Worm (Caenorhabditis elegans) whole organism, L3 larva: ENCODE results near the gene C02E7.6.

Experiments used
- ZK546.5 ChIP-seq: sonication (generic microtip); optimal IDR thresholded peaks from 2 replicates; lab custom pipeline; 2017; ENCODE audit warnings: missing biosample characterization, missing genetic modification characterization
- aly-2 ChIP-seq: fragments of 150-350 bp; optimal IDR thresholded peaks from 2 replicates; lab custom pipeline; 2014; ENCODE audit warnings: missing biosample characterization, missing genetic modification characterization
- ama-1 ChIP-seq: fragments of 150-350 bp; optimal IDR thresholded peaks from 2 replicates; lab custom pipeline; 2018
- ceh-16 ChIP-seq: sonication (generic microtip); optimal IDR thresholded peaks from 2 replicates; lab custom pipeline; 2017; ENCODE audit warnings: missing biosample characterization, missing genetic modification characterization
- ceh-28 ChIP-seq: fragments of 150-350 bp; optimal IDR thresholded peaks from 2 replicates; lab custom pipeline; 2014; ENCODE audit warnings: missing biosample characterization, missing genetic modification reagents, missing genetic modification characterization
- ceh-82 ChIP-seq: fragments of 150-350 bp; optimal IDR thresholded peaks from 2 replicates; lab custom pipeline; 2014; ENCODE audit warnings: missing biosample characterization, missing genetic modification characterization
- egl-5 ChIP-seq: fragments of 150-350 bp; optimal IDR thresholded peaks from 2 replicates; lab custom pipeline; 2017; ENCODE audit warnings: missing biosample characterization, missing genetic modification reagents, missing genetic modification characterization, inconsistent platforms
- elt-1 ChIP-seq: fragments of 150-350 bp; optimal IDR thresholded peaks from 2 replicates; lab custom pipeline; 2014; ENCODE audit warnings: missing biosample characterization, missing genetic modification characterization
- elt-2 ChIP-seq: sonication (generic microtip); optimal IDR thresholded peaks from 2 replicates; lab custom pipeline; 2016; ENCODE audit warnings: missing genetic modification reagents, mild to moderate bottlenecking, missing genetic modification characterization, missing compliant biosample characterization
- elt-3 ChIP-seq, 3 experiments: fragments of 150-350 bp in 1 of 3; sonication (generic microtip) in 2 of 3; optimal IDR thresholded peaks; 2 replicates in 2 of 3; 4 replicates in 1 of 3; lab custom pipeline; 2014 to 2017; ENCODE audit warnings: missing biosample characterization in 3 of 3, missing genetic modification characterization in 3 of 3
- eor-1 ChIP-seq, 2 experiments: fragments of 150-350 bp; optimal IDR thresholded peaks; 2 replicates each; lab custom pipeline; 2014 to 2018; ENCODE audit warnings: missing biosample characterization in 2 of 2, missing genetic modification characterization in 2 of 2
- fkh-10 ChIP-seq: sonication (generic microtip); optimal IDR thresholded peaks from 2 replicates; lab custom pipeline; 2017; ENCODE audit warnings: missing biosample characterization, missing genetic modification reagents, missing genetic modification characterization
- jun-1 ChIP-seq: fragments of 150-350 bp; optimal IDR thresholded peaks from 2 replicates; lab custom pipeline; 2014; ENCODE audit warnings: missing biosample characterization, missing genetic modification reagents, missing genetic modification characterization
- lin-15B ChIP-seq: fragments of 150-350 bp; optimal IDR thresholded peaks from 2 replicates; lab custom pipeline; 2014; ENCODE audit warnings: missing biosample characterization, missing genetic modification characterization
- mdl-1 ChIP-seq: fragments of 150-350 bp; optimal IDR thresholded peaks from 2 replicates; lab custom pipeline; 2014; ENCODE audit warnings: missing biosample characterization, missing genetic modification characterization
- nfya-1 ChIP-seq: sonication (generic microtip); optimal IDR thresholded peaks from 2 replicates; lab custom pipeline; 2017; ENCODE audit warnings: missing genetic modification characterization, mild to moderate bottlenecking, missing compliant biosample characterization, antibody characterized with exemption, moderate library complexity; ENCODE audit not compliant: insufficient read depth
- nhr-12 ChIP-seq: fragments of 150-350 bp; optimal IDR thresholded peaks from 2 replicates; lab custom pipeline; 2014; ENCODE audit warnings: missing biosample characterization, missing genetic modification characterization
- nhr-25 ChIP-seq: sonication (generic microtip); optimal IDR thresholded peaks from 2 replicates; lab custom pipeline; 2017; ENCODE audit warnings: missing biosample characterization, missing genetic modification characterization
- nhr-28 ChIP-seq: fragments of 150-350 bp; optimal IDR thresholded peaks from 2 replicates; lab custom pipeline; 2014; ENCODE audit warnings: missing biosample characterization, missing genetic modification characterization
- nhr-43 ChIP-seq: sonication (generic microtip); optimal IDR thresholded peaks from 2 replicates; lab custom pipeline; 2016; ENCODE audit warnings: mild to moderate bottlenecking, missing genetic modification characterization, missing compliant biosample characterization; ENCODE audit not compliant: poor library complexity, severe bottlenecking
- nhr-67 ChIP-seq: fragments of 150-350 bp; optimal IDR thresholded peaks from 2 replicates; lab custom pipeline; 2014; ENCODE audit warnings: missing biosample characterization, missing genetic modification characterization
- nhr-76 ChIP-seq: fragments of 150-350 bp; sonication (generic microtip); optimal IDR thresholded peaks from 5 replicates; lab custom pipeline; 2014; ENCODE audit warnings: missing biosample characterization, missing genetic modification characterization
- nhr-77 ChIP-seq: fragments of 150-350 bp; optimal IDR thresholded peaks from 2 replicates; lab custom pipeline; 2014; ENCODE audit warnings: missing biosample characterization, missing genetic modification characterization
- pha-4 ChIP-seq: fragments of 150-350 bp; optimal IDR thresholded peaks from 2 replicates; lab custom pipeline; 2014; ENCODE audit warnings: missing biosample characterization, missing genetic modification reagents, missing genetic modification characterization
- pqm-1 ChIP-seq: fragments of 150-350 bp; optimal IDR thresholded peaks from 2 replicates; lab custom pipeline; 2017; ENCODE audit warnings: missing biosample characterization, missing genetic modification characterization, inconsistent platforms
- sea-2 ChIP-seq: fragments of 150-350 bp; sonication (generic microtip); optimal IDR thresholded peaks from 4 replicates; lab custom pipeline; 2014; ENCODE audit warnings: missing biosample characterization, missing genetic modification reagents, missing genetic modification characterization
- skn-1 ChIP-seq: fragments of 150-350 bp; optimal IDR thresholded peaks from 2 replicates; lab custom pipeline; 2014; ENCODE audit warnings: missing biosample characterization, missing genetic modification characterization
- snpc-4 ChIP-seq: fragments of 150-350 bp; optimal IDR thresholded peaks from 2 replicates; lab custom pipeline; 2014; ENCODE audit warnings: missing biosample characterization, missing genetic modification characterization
- tbx-2 ChIP-seq: sonication (generic microtip); optimal IDR thresholded peaks from 2 replicates; lab custom pipeline; 2016; ENCODE audit warnings: mild to moderate bottlenecking, missing genetic modification characterization, missing compliant biosample characterization
- zag-1 ChIP-seq: fragments of 150-350 bp; optimal IDR thresholded peaks from 2 replicates; lab custom pipeline; 2014; ENCODE audit warnings: missing biosample characterization, missing genetic modification characterization
- ztf-11 ChIP-seq: fragments of 150-350 bp; optimal IDR thresholded peaks from 2 replicates; lab custom pipeline; 2014; ENCODE audit warnings: missing biosample characterization, missing genetic modification characterization
- ztf-4 ChIP-seq: fragments of 150-350 bp; optimal IDR thresholded peaks from 2 replicates; lab custom pipeline; 2014; ENCODE audit warnings: missing biosample characterization, missing genetic modification characterization

Gene C02E7.6

DNA sequence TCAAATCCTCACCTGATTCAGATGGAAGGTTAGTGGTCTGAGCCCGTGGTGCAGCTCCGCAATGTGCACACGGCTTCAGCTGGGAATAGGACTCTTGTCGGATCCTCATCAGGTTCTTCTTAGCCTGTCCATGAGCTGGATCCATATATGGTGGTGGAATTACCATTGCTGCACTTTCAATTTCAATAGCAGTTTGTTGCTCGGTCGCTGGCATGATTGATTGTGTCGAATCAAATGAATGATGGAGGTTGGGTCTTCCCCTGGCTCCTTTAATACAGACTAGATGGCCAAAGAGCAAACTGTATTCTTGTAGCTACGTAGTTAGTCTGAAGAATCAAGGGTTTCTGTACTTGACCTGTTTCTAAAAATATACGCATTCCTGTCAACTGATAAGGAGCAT is 13.8 kb downstream of the C02E7.6 start, which contains the start of gene C02E7.10:
C02E7.10 (minus strand) TSS at position 232 of the 400 bp plus-strand sequence.
- TF ChIP-seq nhr-67 (tag; lab: Kevin White, UChicago) (no peak), zag-1 (tag; lab: Kevin White, UChicago) (no peak), ceh-82 (tag; lab: Kevin White, UChicago) (no peak), ztf-4 (tag; lab: Kevin White, UChicago) (no peak), egl-5 (tag; lab: Kevin White, UChicago) (no peak), nfya-1 (no peak), aly-2 (tag; lab: Kevin White, UChicago) (no peak), fkh-10 (GFP tag; lab: Kevin White, UChicago) (no peak), mdl-1 (tag; lab: Kevin White, UChicago) (no peak), pha-4 (tag; lab: Kevin White, UChicago) (no peak), eor-1 (tag; optimal IDR thresholded peaks at IDR 0.05; lab: Kevin White, UChicago) (no peak), nhr-77 (tag; lab: Kevin White, UChicago) (no peak)
- TF ChIP-seq, all 47 proteins: peak for 0

DNA sequence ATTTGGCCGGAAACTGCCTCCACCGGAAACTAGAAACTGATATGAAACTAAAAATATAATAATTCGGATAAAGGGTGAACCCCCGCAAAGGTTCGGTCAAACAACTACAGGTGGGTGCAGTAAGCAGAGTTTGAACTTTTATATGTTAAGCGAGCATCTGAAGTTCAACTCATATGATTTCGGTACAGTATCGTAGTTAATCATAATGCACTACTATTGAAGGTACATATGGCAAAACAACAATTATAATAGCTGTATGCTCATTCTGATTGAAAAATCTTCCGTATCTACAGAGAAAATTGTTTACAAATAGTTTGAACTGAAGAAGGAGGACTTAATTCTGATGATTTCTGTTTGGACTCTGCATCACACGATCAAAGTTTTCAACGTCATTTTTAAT is 14.3 kb downstream of the C02E7.6 start:
- TF ChIP-seq snpc-4 (tag; lab: Kevin White, UChicago) = no peak

DNA sequence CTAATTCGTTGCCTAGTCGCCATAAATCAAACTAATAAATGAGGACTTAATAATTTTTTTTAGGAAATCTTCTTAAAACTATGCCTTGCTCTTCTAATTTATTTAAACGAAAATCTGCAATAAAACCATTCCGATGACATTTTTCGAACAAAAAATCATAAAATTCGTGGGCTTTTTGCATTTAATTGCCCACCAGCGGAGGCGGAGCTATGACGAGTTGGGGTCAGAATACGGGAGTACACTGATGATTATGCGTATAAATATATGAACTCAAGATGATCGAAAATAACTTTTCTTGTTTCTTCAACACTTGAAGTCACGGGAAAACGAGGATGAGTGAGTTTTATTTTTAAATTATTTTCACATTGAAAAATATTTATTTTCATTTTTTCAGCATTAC is 15.4 kb downstream of the C02E7.6 start, which contains the start of gene catp-2:
catp-2 (plus strand) TSS at position 301 of the 400 bp plus-strand sequence.
- TF ChIP-seq nhr-67 (tag; lab: Kevin White, UChicago) = no peak
- no peak for TF ChIP-seq ZK546.5 (tag; lab: Kevin White, UChicago)
- no peak for TF ChIP-seq pqm-1
- TF ChIP-seq nhr-28 (tag; lab: Kevin White, UChicago) = no peak
- no peak for TF ChIP-seq nhr-25 (tag; lab: Kevin White, UChicago)

DNA sequence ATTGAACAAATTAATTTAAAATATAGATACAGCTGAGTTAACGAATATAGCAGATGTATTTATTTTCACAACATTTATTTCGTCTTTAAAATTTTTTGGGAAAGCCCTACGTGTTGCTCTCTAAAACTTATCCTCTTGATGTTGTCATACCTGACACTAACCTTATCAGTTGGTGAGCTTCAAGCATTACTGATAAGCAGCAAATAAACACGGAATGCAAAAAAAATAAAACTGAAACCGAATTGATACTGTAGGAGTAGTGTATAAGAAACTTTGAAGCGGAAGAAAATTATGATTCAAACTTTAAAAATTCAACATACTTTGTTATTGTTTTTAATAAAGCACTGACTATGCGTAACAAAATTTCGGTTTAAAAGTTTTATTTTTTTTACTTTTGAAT is 16.1 kb downstream of the C02E7.6 start:
- TF ChIP-seq pqm-1 = peak; percentile 51
- peak; percentile 37 for TF ChIP-seq elt-2
- TF ChIP-seq ceh-28 (tag; lab: Kevin White, UChicago) = no peak

DNA sequence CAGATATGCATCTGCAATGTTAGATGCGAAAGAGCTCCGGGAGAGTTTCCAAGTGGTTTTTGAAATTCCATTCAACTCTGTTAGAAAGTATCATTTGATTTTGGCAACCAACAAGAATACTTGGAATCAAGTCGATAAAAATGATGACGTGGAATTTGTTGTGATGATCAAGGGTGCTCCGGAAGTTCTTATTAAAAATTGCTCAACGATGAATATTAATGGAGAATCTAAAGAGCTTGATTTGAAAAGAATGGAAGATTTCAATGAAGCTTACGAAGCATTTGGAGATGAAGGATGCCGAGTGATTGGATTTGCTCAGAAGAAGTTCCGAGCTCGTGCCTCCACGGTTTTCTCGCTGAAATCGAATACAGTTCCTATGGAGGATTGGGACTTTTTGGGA is 18.3 kb downstream of the C02E7.6 start:
- TF ChIP-seq ama-1 (no peak), sea-2 (GFP tag; lab: Kevin White, UChicago) (no peak), fkh-10 (GFP tag; lab: Kevin White, UChicago) (no peak), elt-2 (no peak), zag-1 (tag; lab: Kevin White, UChicago) (no peak), jun-1 (tag; lab: Kevin White, UChicago) (no peak), nhr-43 (no peak), lin-15B (no peak), ceh-16 (tag; lab: Kevin White, UChicago) (no peak), nfya-1 (no peak), ceh-28 (tag; lab: Kevin White, UChicago) (no peak)

DNA sequence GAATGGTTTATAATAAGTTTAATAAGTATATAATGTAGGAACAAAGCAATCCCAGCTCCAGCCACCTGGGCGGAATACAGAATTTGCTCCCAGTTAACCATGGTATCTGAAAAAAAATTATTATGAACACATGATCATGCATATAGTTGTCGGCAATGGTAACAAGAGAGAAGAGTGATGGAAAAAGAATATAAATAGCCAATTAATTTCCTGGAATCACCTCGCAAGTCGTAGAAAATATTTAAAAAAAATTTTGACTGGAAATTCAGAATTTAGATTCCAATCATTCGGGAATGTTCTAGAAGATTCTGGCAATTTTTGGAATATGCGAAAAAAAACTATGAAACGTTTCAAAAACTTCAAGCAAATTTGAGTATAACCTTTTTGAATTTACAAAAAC is 25.2 kb downstream of the C02E7.6 start, which contains the start of gene str-211:
str-211 (minus strand) TSS at position 101 of the 400 bp plus-strand sequence.
- TF ChIP-seq fkh-10 (GFP tag; lab: Kevin White, UChicago) (no peak), aly-2 (tag; lab: Kevin White, UChicago) (no peak), ztf-11 (tag; lab: Kevin White, UChicago) (no peak), skn-1 (no peak), elt-1 (tag; lab: Kevin White, UChicago) (no peak), nhr-12 (tag; lab: Kevin White, UChicago) (no peak), tbx-2 (no peak), nhr-76 (tag; lab: Kevin White, UChicago) (no peak), pha-4 (tag; lab: Kevin White, UChicago) (no peak), mdl-1 (tag; lab: Kevin White, UChicago) (no peak), elt-2 (no peak), elt-3 (tag; optimal IDR thresholded peaks at IDR 0.05; lab: Kevin White, UChicago) (no peak)
